Fruit fly (Drosophila melanogaster) whole organism, embryonic: ENCODE measurements around the gene mop.

Source experiments
- Abd-B ChIP-seq: fragments of 200-800 bp; sonication (Bioruptor generic); optimal IDR thresholded peaks from 2 replicates; lab custom pipeline; 2018; ENCODE audit warnings: missing biosample characterization, mild to moderate bottlenecking, missing genetic modification characterization, moderate library complexity
- Antp ChIP-seq: fragments of 200-800 bp; sonication (Bioruptor generic); optimal IDR thresholded peaks from 3 replicates; lab custom pipeline; 2016; ENCODE audit warnings: missing biosample characterization, missing genetic modification characterization
- B-H2 ChIP-seq: fragments of 200-800 bp; sonication (Bioruptor generic); optimal IDR thresholded peaks from 2 replicates; lab custom pipeline; 2018; ENCODE audit warnings: missing biosample characterization, mild to moderate bottlenecking, missing genetic modification characterization
- BEAF-32 ChIP-seq: fragments of 200-800 bp; sonication (Bioruptor generic); optimal IDR thresholded peaks from 3 replicates; lab custom pipeline; 2017; ENCODE audit warnings: missing biosample characterization, missing genetic modification characterization, mild to moderate bottlenecking, moderate library complexity, missing genetic modification reagents
- BtbVII ChIP-seq: fragments of 200-800 bp; sonication (Bioruptor generic); optimal IDR thresholded peaks from 3 replicates; lab custom pipeline; 2017; ENCODE audit warnings: missing biosample characterization, mild to moderate bottlenecking, missing genetic modification characterization
- CG10147 ChIP-seq: fragments of 200-800 bp; sonication (Bioruptor generic); optimal IDR thresholded peaks from 2 replicates; lab custom pipeline; 2019; ENCODE audit warnings: missing biosample characterization, mild to moderate bottlenecking, missing genetic modification characterization, moderate library complexity
- CG1024 ChIP-seq: fragments of 200-800 bp; sonication (Bioruptor generic); IDR thresholded peaks from 2 replicates; pipeline ENCODE4 v1.3.6; 2022; ENCODE audit warnings: missing biosample characterization, missing genetic modification characterization
- CG11247 ChIP-seq: fragments of 200-800 bp; sonication (Bioruptor generic); IDR thresholded peaks from 2 replicates; pipeline ENCODE4 v1.3.6; 2022; ENCODE audit warnings: missing biosample characterization, missing genetic modification characterization
- CG11398 ChIP-seq: fragments of 200-800 bp; sonication (Bioruptor generic); optimal IDR thresholded peaks from 2 replicates; lab custom pipeline; 2016; ENCODE audit warnings: missing biosample characterization, missing genetic modification characterization
- CG12769 ChIP-seq: fragments of 200-800 bp; sonication (Bioruptor generic); optimal IDR thresholded peaks from 2 replicates; lab custom pipeline; 2019; ENCODE audit warnings: missing biosample characterization, mild to moderate bottlenecking, missing genetic modification characterization, moderate library complexity
- CG13424 ChIP-seq: fragments of 200-800 bp; sonication (Bioruptor generic); optimal IDR thresholded peaks from 2 replicates; lab custom pipeline; 2019; ENCODE audit warnings: missing biosample characterization, mild to moderate bottlenecking, missing genetic modification characterization, moderate library complexity
- CG13775 ChIP-seq: fragments of 200-800 bp; sonication (Bioruptor generic); optimal IDR thresholded peaks from 3 replicates; lab custom pipeline; 2017; ENCODE audit warnings: missing biosample characterization, mild to moderate bottlenecking, missing genetic modification characterization
- CG15011 ChIP-seq: fragments of 200-800 bp; sonication (Bioruptor generic); optimal IDR thresholded peaks from 3 replicates; lab custom pipeline; 2018; ENCODE audit warnings: missing biosample characterization, mild to moderate bottlenecking, missing genetic modification characterization
- CG15073 ChIP-seq: fragments of 200-800 bp; sonication (Bioruptor generic); optimal IDR thresholded peaks from 2 replicates; lab custom pipeline; 2016; ENCODE audit warnings: missing biosample characterization, missing genetic modification characterization
- CG3065 ChIP-seq: fragments of 200-800 bp; sonication (Bioruptor generic); optimal IDR thresholded peaks from 2 replicates; lab custom pipeline; 2016; ENCODE audit warnings: missing biosample characterization, missing genetic modification characterization
- CG31365 ChIP-seq: fragments of 200-800 bp; sonication (Bioruptor generic); optimal IDR thresholded peaks from 2 replicates; lab custom pipeline; 2018; ENCODE audit warnings: missing biosample characterization, mild to moderate bottlenecking, missing genetic modification characterization
- CG32772 ChIP-seq: fragments of 200-800 bp; sonication (Bioruptor generic); IDR thresholded peaks from 2 replicates; pipeline ENCODE4 v1.3.6; 2022; ENCODE audit warnings: missing biosample characterization, missing genetic modification characterization
- CG4730 ChIP-seq: fragments of 200-800 bp; sonication (Bioruptor generic); IDR thresholded peaks from 2 replicates; pipeline ENCODE4 v1.3.6; 2022; ENCODE audit warnings: missing biosample characterization, missing genetic modification characterization
- CG5953 ChIP-seq: fragments of 200-800 bp; sonication (Bioruptor generic); IDR thresholded peaks from 2 replicates; pipeline ENCODE4 v1.3.6; 2022; ENCODE audit warnings: missing biosample characterization, missing genetic modification characterization
- CG8388 ChIP-seq: fragments of 200-800 bp; sonication (Bioruptor generic); optimal IDR thresholded peaks from 2 replicates; lab custom pipeline; 2019; ENCODE audit warnings: missing biosample characterization, mild to moderate bottlenecking, missing genetic modification characterization, moderate library complexity
- CG9215 ChIP-seq: fragments of 200-800 bp; sonication (Bioruptor generic); IDR thresholded peaks from 2 replicates; pipeline ENCODE4 v1.3.6; 2022; ENCODE audit warnings: missing biosample characterization, missing genetic modification characterization
- CG9932 ChIP-seq: fragments of 200-800 bp; sonication (Bioruptor generic); IDR thresholded peaks from 2 replicates; pipeline ENCODE4 v1.3.6; 2022; ENCODE audit warnings: missing biosample characterization, missing genetic modification characterization
- Doc3 ChIP-seq: fragments of 200-800 bp; sonication (Bioruptor generic); IDR thresholded peaks from 3 replicates; pipeline ENCODE4 v1.3.6; 2022; ENCODE audit warnings: missing biosample characterization, missing genetic modification characterization; ENCODE audit not compliant: partially characterized antibody
- ERR ChIP-seq: fragments of 200-800 bp; sonication (Bioruptor generic); optimal IDR thresholded peaks from 2 replicates; lab custom pipeline; 2016; ENCODE audit warnings: missing biosample characterization, missing genetic modification characterization
- Fer2 ChIP-seq: fragments of 200-800 bp; sonication (Bioruptor generic); optimal IDR thresholded peaks from 2 replicates; lab custom pipeline; 2018; ENCODE audit warnings: missing biosample characterization, mild to moderate bottlenecking, missing genetic modification characterization, moderate library complexity
- H2.0 ChIP-seq: fragments of 200-800 bp; sonication (Bioruptor generic); IDR thresholded peaks from 2 replicates; pipeline ENCODE4 v1.3.6; 2022; ENCODE audit warnings: missing biosample characterization, missing genetic modification characterization
- HLH3B ChIP-seq: fragments of 200-800 bp; sonication (Bioruptor generic); IDR thresholded peaks from 2 replicates; pipeline ENCODE4 v1.3.6; 2022; ENCODE audit warnings: missing biosample characterization, missing genetic modification characterization
- Hmx ChIP-seq: fragments of 200-800 bp; sonication (Bioruptor generic); optimal IDR thresholded peaks from 2 replicates; lab custom pipeline; 2016; ENCODE audit warnings: missing biosample characterization, missing genetic modification characterization
- Jarid2 ChIP-seq: fragments of 200-800 bp; sonication (Bioruptor generic); optimal IDR thresholded peaks from 3 replicates; lab custom pipeline; 2017; ENCODE audit warnings: mild to moderate bottlenecking, missing biosample characterization, missing genetic modification reagents, missing genetic modification characterization
- Kr ChIP-seq: fragments of 200-800 bp; sonication (Bioruptor generic); optimal IDR thresholded peaks from 2 replicates; lab custom pipeline; 2017; ENCODE audit warnings: missing biosample characterization, mild to moderate bottlenecking, missing genetic modification characterization
- Lhr ChIP-seq: fragments of 200-800 bp; sonication (Bioruptor generic); optimal IDR thresholded peaks from 3 replicates; lab custom pipeline; 2017; ENCODE audit warnings: mild to moderate bottlenecking, missing biosample characterization, missing genetic modification reagents, missing genetic modification characterization
- MESR4 ChIP-seq: fragments of 200-800 bp; sonication (Bioruptor generic); optimal IDR thresholded peaks from 2 replicates; lab custom pipeline; 2018; ENCODE audit warnings: missing biosample characterization, mild to moderate bottlenecking, missing genetic modification characterization, moderate library complexity
- Ptx1 ChIP-seq: fragments of 200-800 bp; sonication (Bioruptor generic); IDR thresholded peaks from 2 replicates; pipeline ENCODE4 v1.3.6; 2022; ENCODE audit warnings: missing biosample characterization, missing genetic modification characterization
- Sox100B ChIP-seq: fragments of 200-800 bp; sonication (Bioruptor generic); optimal IDR thresholded peaks from 3 replicates; lab custom pipeline; 2018; ENCODE audit warnings: missing biosample characterization, mild to moderate bottlenecking, missing genetic modification characterization
- Trl ChIP-seq, 3 experiments: fragments of >200 bp in 2 of 3; fragments of 200-800 bp in 1 of 3; sonication (Bioruptor generic) in 1 of 3; optimal IDR thresholded peaks; 2 replicates in 1 of 3; 3 replicates in 2 of 3; lab custom pipeline; 2016 to 2017; ENCODE audit warnings: missing biosample characterization in 1 of 3, missing genetic modification characterization in 1 of 3
- ase ChIP-seq: fragments of 200-800 bp; sonication (Bioruptor generic); IDR thresholded peaks from 3 replicates; pipeline ENCODE4 v1.3.6; 2022; ENCODE audit warnings: missing biosample characterization, missing genetic modification characterization
- ash1 ChIP-seq: fragments of 200-800 bp; sonication (Bioruptor generic); optimal IDR thresholded peaks from 2 replicates; lab custom pipeline; 2018; ENCODE audit warnings: missing biosample characterization, mild to moderate bottlenecking, missing genetic modification characterization
- bsh ChIP-seq, 2 experiments: fragments of 200-800 bp; sonication (Bioruptor generic); optimal IDR thresholded peaks; 2 replicates each; lab custom pipeline; 2017 to 2018; ENCODE audit warnings: mild to moderate bottlenecking in 2 of 2, missing biosample characterization in 2 of 2, missing genetic modification characterization in 2 of 2, moderate library complexity in 1 of 2
- cato ChIP-seq: fragments of 200-800 bp; sonication (Bioruptor generic); optimal IDR thresholded peaks from 2 replicates; lab custom pipeline; 2016; ENCODE audit warnings: missing biosample characterization, missing genetic modification characterization, borderline replicate concordance
- gcm2 ChIP-seq: fragments of 200-800 bp; sonication (Bioruptor generic); optimal IDR thresholded peaks from 2 replicates; lab custom pipeline; 2016; ENCODE audit warnings: missing biosample characterization, missing genetic modification characterization
- gro ChIP-seq: fragments of 200-800 bp; sonication (Bioruptor generic); optimal IDR thresholded peaks from 2 replicates; lab custom pipeline; 2016; ENCODE audit warnings: missing biosample characterization, missing genetic modification characterization
- her ChIP-seq: fragments of 200-800 bp; sonication (Bioruptor generic); optimal IDR thresholded peaks from 2 replicates; lab custom pipeline; 2016; ENCODE audit warnings: missing biosample characterization, missing genetic modification characterization
- maf-S ChIP-seq: fragments of 200-800 bp; sonication (Bioruptor generic); optimal IDR thresholded peaks from 2 replicates; lab custom pipeline; 2016; ENCODE audit warnings: missing biosample characterization, missing genetic modification characterization
- scrt ChIP-seq: fragments of 200-800 bp; sonication (Bioruptor generic); optimal IDR thresholded peaks from 2 replicates; lab custom pipeline; 2018; ENCODE audit warnings: missing biosample characterization, mild to moderate bottlenecking, missing genetic modification characterization, moderate library complexity
- sens-2 ChIP-seq: fragments of 200-800 bp; sonication (Bioruptor generic); IDR thresholded peaks from 2 replicates; pipeline ENCODE4 v1.3.6; 2022; ENCODE audit warnings: missing biosample characterization, missing genetic modification characterization
- so ChIP-seq: fragments of 200-800 bp; sonication (Bioruptor generic); IDR thresholded peaks from 3 replicates; pipeline ENCODE4 v1.3.6; 2022; ENCODE audit warnings: missing biosample characterization, missing genetic modification characterization
- sqz ChIP-seq: fragments of 200-800 bp; sonication (Bioruptor generic); optimal IDR thresholded peaks from 3 replicates; lab custom pipeline; 2018; ENCODE audit warnings: missing biosample characterization, mild to moderate bottlenecking, missing genetic modification characterization
- ssp ChIP-seq: fragments of 200-800 bp; sonication (Bioruptor generic); IDR thresholded peaks from 2 replicates; pipeline ENCODE4 v1.3.6; 2022; ENCODE audit warnings: missing biosample characterization, missing genetic modification characterization
- stc ChIP-seq: fragments of 200-800 bp; sonication (Bioruptor generic); IDR thresholded peaks from 2 replicates; pipeline ENCODE4 v1.3.6; 2022; ENCODE audit warnings: missing biosample characterization, missing genetic modification characterization
- ttk ChIP-seq: fragments of 200-800 bp; sonication (Bioruptor generic); IDR thresholded peaks from 2 replicates; pipeline ENCODE4 v2.1.2; 2022; ENCODE audit warnings: missing biosample characterization, missing genetic modification characterization
- zen2 ChIP-seq: fragments of 200-800 bp; sonication (Bioruptor generic); IDR thresholded peaks from 3 replicates; pipeline ENCODE4 v1.3.6; 2022; ENCODE audit warnings: missing biosample characterization, missing genetic modification characterization; ENCODE audit not compliant: partially characterized antibody

Gene mop

dm6 chr3L:14780187-14780586 lies 4.3 kb upstream of the mop start (continued):
- TF ChIP-seq CG13775 (GFP tag; lab: Kevin White, UChicago) = peak; percentile 8
- peak; percentile 46; the same call in 1 of the 3 replicates for TF ChIP-seq so (GFP tag; lab: Robert Waterston, UW)
- TF ChIP-seq gcm2 (GFP tag; lab: Kevin White, UChicago) = peak; percentile 40
- peak; percentile 31 for TF ChIP-seq Lhr (GFP tag; lab: Kevin White, UChicago)
- no peak for TF ChIP-seq CG8388 (GFP tag; lab: Kevin White, UChicago)
- no peak for TF ChIP-seq Hmx (GFP tag; lab: Kevin White, UChicago)
- TF ChIP-seq CG11247 (GFP tag; lab: Robert Waterston, UW) = no peak
- no peak for TF ChIP-seq CG15073 (GFP tag; lab: Kevin White, UChicago)
- no peak for TF ChIP-seq CG9215 (GFP tag; lab: Robert Waterston, UW)
- no peak for TF ChIP-seq scrt (GFP tag; lab: Kevin White, UChicago)
- no peak for TF ChIP-seq CG1024
- TF ChIP-seq cato (GFP tag; lab: Kevin White, UChicago) = no peak
- TF ChIP-seq CG32772 = no peak
- peak; percentile 29 for TF ChIP-seq CG3065 (GFP tag; lab: Kevin White, UChicago)
- peak; percentile 27 for TF ChIP-seq CG31365
- TF ChIP-seq ttk (GFP tag; lab: Robert Waterston, UW) = no peak
- peak; percentile 11 for TF ChIP-seq CG11398 (GFP tag; lab: Kevin White, UChicago)
- TF ChIP-seq CG10147 = no peak
- TF ChIP-seq HLH3B (GFP tag; lab: Robert Waterston, UW) = peak; percentile 59; the same call in 1 of the 2 replicates
- TF ChIP-seq Kr (GFP tag; lab: Kevin White, UChicago) = peak; percentile 29
- no peak for TF ChIP-seq her (GFP tag; lab: Kevin White, UChicago)
- TF ChIP-seq CG4730 (GFP tag; lab: Robert Waterston, UW) = no peak
- TF ChIP-seq ERR (GFP tag; lab: Kevin White, UChicago) = no peak
- no peak for TF ChIP-seq maf-S (GFP tag; lab: Kevin White, UChicago)
- no peak for TF ChIP-seq MESR4 (GFP tag; lab: Kevin White, UChicago)
- TF ChIP-seq Doc3 = no peak
- TF ChIP-seq CG5953 (GFP tag; lab: Robert Waterston, UW) = no peak
- TF ChIP-seq BtbVII = peak; percentile 8
- TF ChIP-seq zen2 (GFP tag; lab: Robert Waterston, UW) = no peak
- TF ChIP-seq Fer2 = no peak
- TF ChIP-seq bsh (GFP tag; optimal IDR thresholded peaks at IDR 0.05; lab: Kevin White, UChicago) = peak in 1 of 2 experiments; percentile 62
- peak; percentile 54 for TF ChIP-seq CG15011
- no peak for TF ChIP-seq ase
- TF ChIP-seq Jarid2 (GFP tag; lab: Kevin White, UChicago) = no peak
- TF ChIP-seq ssp = no peak
- TF ChIP-seq gro (GFP tag; lab: Kevin White, UChicago) = no peak
- TF ChIP-seq Antp = no peak
- TF ChIP-seq CG13424 (tag; lab: Kevin White, UChicago) = peak; percentile 13
- peak; percentile 42 for TF ChIP-seq Sox100B
- no peak for TF ChIP-seq H2.0 (GFP tag; lab: Robert Waterston, UW)
- TF ChIP-seq Trl (optimal IDR thresholded peaks at IDR 0.05; lab: Kevin White, UChicago) = no peak
- TF ChIP-seq Trl (GFP tag; optimal IDR thresholded peaks at IDR 0.05; lab: Kevin White, UChicago) = peak; percentile 11
- TF ChIP-seq Ptx1 (GFP tag; lab: Robert Waterston, UW) = no peak
- TF ChIP-seq stc = peak; percentile 15; the same call in 1 of the 2 replicates
- no peak for TF ChIP-seq BEAF-32 (GFP tag; lab: Kevin White, UChicago)
- TF ChIP-seq CG12769 (tag; lab: Kevin White, UChicago) = peak; percentile 22
- no peak for TF ChIP-seq sqz (GFP tag; lab: Kevin White, UChicago)
- no peak for TF ChIP-seq ash1 (GFP tag; lab: Kevin White, UChicago)
- no peak for TF ChIP-seq Abd-B (GFP tag; lab: Kevin White, UChicago)
- no peak for TF ChIP-seq B-H2 (GFP tag; lab: Kevin White, UChicago)
- TF ChIP-seq sens-2 (GFP tag; lab: Robert Waterston, UW) = no peak
- TF ChIP-seq CG9932 (GFP tag; lab: Robert Waterston, UW) = no peak
